Worm (Caenorhabditis elegans) whole organism, L3 larva: Measurements from ENCODE around the gene gos-28.

Experiments used
- R02D3.7 ChIP-seq: fragments of 150-350 bp; optimal IDR thresholded peaks from 2 replicates; lab custom pipeline; 2014; ENCODE audit warnings: missing biosample characterization, missing genetic modification characterization
- ZK546.5 ChIP-seq: sonication (generic microtip); optimal IDR thresholded peaks from 2 replicates; lab custom pipeline; 2017; ENCODE audit warnings: missing biosample characterization, missing genetic modification characterization
- aly-2 ChIP-seq: fragments of 150-350 bp; optimal IDR thresholded peaks from 2 replicates; lab custom pipeline; 2014; ENCODE audit warnings: missing biosample characterization, missing genetic modification characterization
- ama-1 ChIP-seq: fragments of 150-350 bp; optimal IDR thresholded peaks from 2 replicates; lab custom pipeline; 2018
- ceh-16 ChIP-seq: sonication (generic microtip); optimal IDR thresholded peaks from 2 replicates; lab custom pipeline; 2017; ENCODE audit warnings: missing biosample characterization, missing genetic modification characterization
- ceh-28 ChIP-seq: fragments of 150-350 bp; optimal IDR thresholded peaks from 2 replicates; lab custom pipeline; 2014; ENCODE audit warnings: missing biosample characterization, missing genetic modification reagents, missing genetic modification characterization
- ceh-82 ChIP-seq: fragments of 150-350 bp; optimal IDR thresholded peaks from 2 replicates; lab custom pipeline; 2014; ENCODE audit warnings: missing biosample characterization, missing genetic modification characterization
- ceh-9 ChIP-seq: sonication (generic microtip); optimal IDR thresholded peaks from 2 replicates; lab custom pipeline; 2018; ENCODE audit warnings: missing biosample characterization, missing genetic modification characterization
- daf-12 ChIP-seq: fragments of 150-350 bp; optimal IDR thresholded peaks from 2 replicates; lab custom pipeline; 2014; ENCODE audit warnings: missing biosample characterization, missing genetic modification reagents, missing genetic modification characterization
- egl-27 ChIP-seq: sonication (generic microtip); optimal IDR thresholded peaks from 4 replicates; lab custom pipeline; 2017; ENCODE audit warnings: missing biosample characterization, missing genetic modification reagents, missing genetic modification characterization
- egl-5 ChIP-seq: fragments of 150-350 bp; optimal IDR thresholded peaks from 2 replicates; lab custom pipeline; 2017; ENCODE audit warnings: missing biosample characterization, missing genetic modification reagents, missing genetic modification characterization, inconsistent platforms
- elt-1 ChIP-seq: fragments of 150-350 bp; optimal IDR thresholded peaks from 2 replicates; lab custom pipeline; 2014; ENCODE audit warnings: missing biosample characterization, missing genetic modification characterization
- fkh-10 ChIP-seq: sonication (generic microtip); optimal IDR thresholded peaks from 2 replicates; lab custom pipeline; 2017; ENCODE audit warnings: missing biosample characterization, missing genetic modification reagents, missing genetic modification characterization
- fkh-2 ChIP-seq: fragments of 150-350 bp; optimal IDR thresholded peaks from 2 replicates; lab custom pipeline; 2014; ENCODE audit warnings: missing biosample characterization, missing genetic modification reagents, missing genetic modification characterization
- hmg-11 ChIP-seq: sonication (generic microtip); optimal IDR thresholded peaks from 2 replicates; lab custom pipeline; 2016; ENCODE audit warnings: missing genetic modification characterization, missing compliant biosample characterization
- jun-1 ChIP-seq: fragments of 150-350 bp; optimal IDR thresholded peaks from 2 replicates; lab custom pipeline; 2014; ENCODE audit warnings: missing biosample characterization, missing genetic modification reagents, missing genetic modification characterization
- lin-15B ChIP-seq: fragments of 150-350 bp; optimal IDR thresholded peaks from 2 replicates; lab custom pipeline; 2014; ENCODE audit warnings: missing biosample characterization, missing genetic modification characterization
- lsy-12 ChIP-seq: sonication (generic microtip); optimal IDR thresholded peaks from 2 replicates; lab custom pipeline; 2016; ENCODE audit warnings: mild to moderate bottlenecking, missing genetic modification characterization, missing compliant biosample characterization
- mdl-1 ChIP-seq: fragments of 150-350 bp; optimal IDR thresholded peaks from 2 replicates; lab custom pipeline; 2014; ENCODE audit warnings: missing biosample characterization, missing genetic modification characterization
- mml-1 ChIP-seq: fragments of 150-350 bp; sonication (generic microtip); optimal IDR thresholded peaks from 3 replicates; lab custom pipeline; 2014; ENCODE audit warnings: missing biosample characterization, missing genetic modification characterization
- nfya-1 ChIP-seq: sonication (generic microtip); optimal IDR thresholded peaks from 2 replicates; lab custom pipeline; 2017; ENCODE audit warnings: missing genetic modification characterization, mild to moderate bottlenecking, missing compliant biosample characterization, antibody characterized with exemption, moderate library complexity; ENCODE audit not compliant: insufficient read depth
- nhr-12 ChIP-seq: fragments of 150-350 bp; optimal IDR thresholded peaks from 2 replicates; lab custom pipeline; 2014; ENCODE audit warnings: missing biosample characterization, missing genetic modification characterization
- nhr-23 ChIP-seq: fragments of 150-350 bp; optimal IDR thresholded peaks from 2 replicates; lab custom pipeline; 2014; ENCODE audit warnings: missing biosample characterization, missing genetic modification reagents, missing genetic modification characterization
- nhr-237 ChIP-seq: fragments of 150-350 bp; optimal IDR thresholded peaks from 2 replicates; lab custom pipeline; 2014; ENCODE audit warnings: missing biosample characterization, missing genetic modification characterization
- nhr-25 ChIP-seq: sonication (generic microtip); optimal IDR thresholded peaks from 2 replicates; lab custom pipeline; 2017; ENCODE audit warnings: missing biosample characterization, missing genetic modification characterization
- nhr-43 ChIP-seq: sonication (generic microtip); optimal IDR thresholded peaks from 2 replicates; lab custom pipeline; 2016; ENCODE audit warnings: mild to moderate bottlenecking, missing genetic modification characterization, missing compliant biosample characterization; ENCODE audit not compliant: poor library complexity, severe bottlenecking
- nhr-76 ChIP-seq: fragments of 150-350 bp; sonication (generic microtip); optimal IDR thresholded peaks from 5 replicates; lab custom pipeline; 2014; ENCODE audit warnings: missing biosample characterization, missing genetic modification characterization
- nhr-77 ChIP-seq: fragments of 150-350 bp; optimal IDR thresholded peaks from 2 replicates; lab custom pipeline; 2014; ENCODE audit warnings: missing biosample characterization, missing genetic modification characterization
- pqm-1 ChIP-seq: fragments of 150-350 bp; optimal IDR thresholded peaks from 2 replicates; lab custom pipeline; 2017; ENCODE audit warnings: missing biosample characterization, missing genetic modification characterization, inconsistent platforms
- sea-2 ChIP-seq: fragments of 150-350 bp; sonication (generic microtip); optimal IDR thresholded peaks from 4 replicates; lab custom pipeline; 2014; ENCODE audit warnings: missing biosample characterization, missing genetic modification reagents, missing genetic modification characterization
- skn-1 ChIP-seq: fragments of 150-350 bp; optimal IDR thresholded peaks from 2 replicates; lab custom pipeline; 2014; ENCODE audit warnings: missing biosample characterization, missing genetic modification characterization
- snpc-4 ChIP-seq: fragments of 150-350 bp; optimal IDR thresholded peaks from 2 replicates; lab custom pipeline; 2014; ENCODE audit warnings: missing biosample characterization, missing genetic modification characterization
- tbx-2 ChIP-seq: sonication (generic microtip); optimal IDR thresholded peaks from 2 replicates; lab custom pipeline; 2016; ENCODE audit warnings: mild to moderate bottlenecking, missing genetic modification characterization, missing compliant biosample characterization
- unc-62 ChIP-seq: fragments of 150-350 bp; sonication (generic microtip); optimal IDR thresholded peaks from 4 replicates; lab custom pipeline; 2014; ENCODE audit warnings: missing biosample characterization, missing genetic modification reagents, missing genetic modification characterization
- ztf-11 ChIP-seq: fragments of 150-350 bp; optimal IDR thresholded peaks from 2 replicates; lab custom pipeline; 2014; ENCODE audit warnings: missing biosample characterization, missing genetic modification characterization
- ztf-4 ChIP-seq: fragments of 150-350 bp; optimal IDR thresholded peaks from 2 replicates; lab custom pipeline; 2014; ENCODE audit warnings: missing biosample characterization, missing genetic modification characterization

gos-28 gene

DNA sequence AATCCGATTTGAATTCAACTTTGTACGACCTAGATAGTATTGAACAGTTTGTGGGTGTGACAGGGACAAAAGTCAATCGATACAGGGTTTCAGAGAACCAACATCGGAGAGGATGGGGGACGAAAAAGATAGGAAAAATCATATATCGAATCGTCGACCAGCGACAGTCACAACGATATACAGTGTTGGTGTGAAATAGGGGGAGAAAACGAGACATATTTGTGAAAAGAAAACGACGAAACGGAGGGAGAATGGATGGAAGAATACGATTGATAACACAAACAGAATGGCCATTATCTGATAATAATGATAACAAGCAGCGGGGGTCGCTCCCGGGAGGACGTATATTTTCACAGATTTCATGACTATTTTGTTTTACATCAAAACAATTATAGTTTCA is 26.5 kb upstream of the gos-28 start (continued):
- TF ChIP-seq aly-2 (tag; lab: Kevin White, UChicago) (no peak), daf-12 (tag; lab: Kevin White, UChicago) (no peak), sea-2 (no peak), snpc-4 (tag; lab: Kevin White, UChicago) (no peak), fkh-2 (tag; lab: Kevin White, UChicago) (no peak), fkh-10 (GFP tag; lab: Kevin White, UChicago) (no peak)

DNA sequence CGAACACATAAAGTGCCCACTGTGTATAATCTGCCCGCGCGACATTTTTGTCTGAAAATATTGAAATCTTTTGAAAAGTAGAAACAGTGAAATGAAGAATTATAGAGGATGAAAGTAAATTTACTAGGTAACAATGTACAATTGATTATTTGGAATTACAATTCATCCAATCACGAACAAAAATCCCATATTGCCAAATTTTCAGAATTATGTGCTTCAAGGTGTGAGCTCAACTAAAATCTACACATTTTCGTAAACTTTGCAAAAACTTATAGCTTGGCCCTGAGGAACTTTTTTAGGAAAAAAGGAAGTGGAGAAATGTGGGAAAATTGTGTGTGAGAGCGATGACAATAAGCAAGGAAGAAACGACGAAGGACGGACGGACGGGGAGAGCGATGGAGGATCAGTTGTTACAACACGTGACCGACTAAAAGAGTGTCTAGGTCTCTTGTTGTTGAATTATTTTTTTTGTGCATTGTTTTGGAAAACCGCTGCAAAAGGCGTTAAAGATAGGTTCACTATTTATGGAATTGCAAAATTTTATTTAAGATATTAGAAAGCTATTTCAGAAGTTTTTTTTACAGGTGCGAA is 25.8 kb upstream of the gos-28 start, which contains the start of gene mml-1:
TSS of gene mml-1 (minus strand) at position 51 of the 591 bp plus-strand sequence.
- TF ChIP-seq fkh-10 (GFP tag; lab: Kevin White, UChicago) (no peak), ZK546.5 (no peak), mdl-1 (tag; lab: Kevin White, UChicago) (no peak), ama-1 (peak; percentile 66), egl-27 (tag; lab: Kevin White, UChicago) (no peak), pqm-1 (tag; lab: Kevin White, UChicago) (no peak), egl-5 (tag; lab: Kevin White, UChicago) (no peak), fkh-2 (tag; lab: Kevin White, UChicago) (no peak), ceh-9 (no peak), nhr-77 (tag; lab: Kevin White, UChicago) (no peak), nfya-1 (tag; lab: Kevin White, UChicago) (peak; percentile 17), nhr-23 (tag; lab: Kevin White, UChicago) (no peak), nhr-43 (no peak), skn-1 (tag; lab: Kevin White, UChicago) (no peak), unc-62 (GFP tag; lab: Kevin White, UChicago) (no peak), lsy-12 (peak; percentile 24), mml-1 (tag; lab: Kevin White, UChicago) (no peak), nhr-76 (tag; lab: Kevin White, UChicago) (no peak), tbx-2 (tag; lab: Kevin White, UChicago) (no peak), hmg-11 (tag; lab: Kevin White, UChicago) (no peak), nhr-25 (tag; lab: Kevin White, UChicago) (no peak), ztf-11 (tag; lab: Kevin White, UChicago) (no peak), ceh-82 (tag; lab: Kevin White, UChicago) (no peak), ceh-28 (tag; lab: Kevin White, UChicago) (no peak), ceh-16 (tag; lab: Kevin White, UChicago) (no peak)

DNA sequence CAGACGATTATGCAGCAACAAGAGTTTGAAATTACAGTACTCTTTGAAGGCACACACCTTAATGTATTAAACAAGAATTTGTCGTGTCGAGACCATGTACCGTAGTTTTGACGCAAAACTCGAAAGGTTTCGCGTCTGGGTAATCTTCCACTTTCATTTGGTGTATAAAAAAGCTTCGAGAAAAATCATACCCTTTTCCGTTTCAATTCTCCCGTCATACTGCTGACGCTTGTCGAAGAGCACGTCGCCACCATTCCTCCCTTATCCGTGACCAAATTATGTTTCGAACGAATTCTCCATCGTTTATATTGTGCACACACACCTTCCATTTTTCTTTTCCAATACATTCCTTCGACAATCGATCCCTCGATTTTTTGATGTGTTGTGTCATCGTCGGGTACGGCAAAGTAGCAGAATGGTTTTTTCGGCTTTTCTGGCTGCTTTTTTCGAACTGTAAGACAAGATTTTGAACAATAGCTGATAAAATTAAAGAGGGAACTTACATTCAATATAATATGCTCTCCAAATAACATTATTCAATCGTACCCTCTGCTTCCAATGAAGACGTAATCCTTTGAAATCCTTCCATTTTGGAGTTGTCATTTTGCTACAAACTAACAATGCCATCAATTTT is 24.9 kb upstream of the gos-28 start:
- no peak for TF ChIP-seq elt-1 (tag; lab: Kevin White, UChicago)
- no peak for TF ChIP-seq nhr-77 (tag; lab: Kevin White, UChicago)
- no peak for TF ChIP-seq mdl-1 (tag; lab: Kevin White, UChicago)
- TF ChIP-seq lin-15B (tag; lab: Kevin White, UChicago): no peak
- no peak for TF ChIP-seq fkh-2 (tag; lab: Kevin White, UChicago)
- TF ChIP-seq egl-27 (tag; lab: Kevin White, UChicago): no peak
- TF ChIP-seq nhr-43: peak; percentile 38
- peak; percentile 93 for TF ChIP-seq ama-1
- TF ChIP-seq ztf-11 (tag; lab: Kevin White, UChicago): no peak

DNA sequence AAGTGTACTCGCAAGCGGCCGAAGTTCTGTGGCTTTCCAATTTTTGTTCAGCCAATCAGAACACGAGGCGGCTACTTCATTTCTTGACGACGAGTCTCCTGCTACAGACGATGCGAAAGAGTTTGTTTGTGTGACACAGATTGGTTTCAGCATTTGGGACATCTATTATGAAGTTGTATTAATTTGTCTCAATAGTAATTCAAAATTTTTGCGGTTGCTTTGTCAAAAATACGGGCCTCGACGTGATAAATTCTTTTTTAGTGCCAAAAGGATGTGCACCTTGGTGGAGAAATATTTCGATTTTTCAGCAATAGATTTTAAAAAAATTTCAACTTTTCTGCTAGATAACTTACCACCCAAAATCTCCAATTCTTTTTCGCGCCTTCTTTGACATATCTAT is 21.6 kb upstream of the gos-28 start:
- no peak for TF ChIP-seq ztf-4 (tag; lab: Kevin White, UChicago)
- TF ChIP-seq R02D3.7: no peak
- TF ChIP-seq daf-12 (tag; lab: Kevin White, UChicago): no peak
- no peak for TF ChIP-seq ztf-11 (tag; lab: Kevin White, UChicago)
- no peak for TF ChIP-seq mml-1 (tag; lab: Kevin White, UChicago)
- no peak for TF ChIP-seq hmg-11 (tag; lab: Kevin White, UChicago)
- no peak for TF ChIP-seq nhr-12
- no peak for TF ChIP-seq sea-2
- no peak for TF ChIP-seq nfya-1 (tag; lab: Kevin White, UChicago)
- no peak for TF ChIP-seq lin-15B (tag; lab: Kevin White, UChicago)
- no peak for TF ChIP-seq jun-1 (tag; lab: Kevin White, UChicago)
- TF ChIP-seq nhr-237 (tag; lab: Kevin White, UChicago): no peak
